Worm (Caenorhabditis elegans) whole organism, midembryonic: ENCODE measurements around the gene F35H12.6.

ENCODE experiments used
- cog-1 ChIP-seq: sonication (generic microtip); optimal IDR thresholded peaks from 2 replicates; lab custom pipeline; 2016; ENCODE audit warnings: missing genetic modification characterization, missing compliant biosample characterization
- flt-1 ChIP-seq: fragments of 200-800 bp; sonication (Bioruptor generic); IDR thresholded peaks from 2 replicates; pipeline ENCODE4 v1.3.6; 2022; ENCODE audit warnings: missing genetic modification characterization, missing compliant biosample characterization
- ref-1 ChIP-seq: fragments of 200-800 bp; sonication (Bioruptor generic); conservative IDR thresholded peaks from 2 replicates; pipeline ENCODE4 v1.3.6; 2022; ENCODE audit warnings: missing genetic modification reagents, missing genetic modification characterization, missing compliant biosample characterization
- ztf-23 ChIP-seq: fragments of 200-800 bp; sonication (Bioruptor generic); IDR thresholded peaks from 2 replicates; pipeline ENCODE4 v1.3.6; 2022; ENCODE audit warnings: missing genetic modification reagents, missing genetic modification characterization, missing compliant biosample characterization

- TF ChIP-seq ref-1 (GFP tag; lab: Robert Waterston, UW) (no peak), flt-1 (GFP tag; lab: Robert Waterston, UW) (no peak), cog-1 (tag; lab: Kevin White, UChicago) (no peak), ztf-23 (no peak)
Measured at ce11 chrX:880367-880766, 32.7 kb upstream of the F35H12.6 start, which contains the start of gene ZC13.2.
